Worm (Caenorhabditis elegans): Measurements from ENCODE around the gene C16D9.3.

C16D9.3 gene

ce11 chrV:8239928-8240327 is at the start of gene C16D9.3:
TSS of gene C16D9.3 (minus strand) at chrV:8240028.
- TF ChIP-seq pqm-1 (tag; optimal IDR thresholded peaks at IDR 0.05) = no peak
- TF ChIP-seq tbx-7 (tag; optimal IDR thresholded peaks at IDR 0.05) = no peak

- no peak for TF ChIP-seq ref-2 (tag; optimal IDR thresholded peaks at IDR 0.05)
- TF ChIP-seq ceh-48 (tag; optimal IDR thresholded peaks at IDR 0.05) = no peak
- no peak for TF ChIP-seq zip-5 (tag; optimal IDR thresholded peaks at IDR 0.05)
- no peak for TF ChIP-seq odd-2 (tag; optimal IDR thresholded peaks at IDR 0.05)
- TF ChIP-seq ttx-3 (tag; optimal IDR thresholded peaks at IDR 0.05) = no peak
- no peak for TF ChIP-seq che-1 (tag; optimal IDR thresholded peaks at IDR 0.05)
- TF ChIP-seq hlh-8 (tag; optimal IDR thresholded peaks at IDR 0.05) = no peak
- no peak for TF ChIP-seq hlh-15 (tag; optimal IDR thresholded peaks at IDR 0.05)
- no peak for TF ChIP-seq sdc-2 (tag; optimal IDR thresholded peaks at IDR 0.05)
- no peak for TF ChIP-seq ceh-34 (tag; optimal IDR thresholded peaks at IDR 0.05)
- no peak for TF ChIP-seq nhr-232 (tag; optimal IDR thresholded peaks at IDR 0.05)
- TF ChIP-seq fkh-6 (tag; optimal IDR thresholded peaks at IDR 0.05) = no peak
- TF ChIP-seq ceh-6 (GFP tag; optimal IDR thresholded peaks at IDR 0.05) = no peak
- no peak for TF ChIP-seq ahr-1 (tag; optimal IDR thresholded peaks at IDR 0.05)
Observed at ce11 chrV:8288125-8288806, 48.4 kb upstream of the C16D9.3 start.

- no peak for TF ChIP-seq mec-3 (tag; optimal IDR thresholded peaks at IDR 0.05; ENCODE audit: borderline replicate concordance)
- no peak for TF ChIP-seq ceh-19 (GFP tag; optimal IDR thresholded peaks at IDR 0.05)
- no peak for TF ChIP-seq elt-4 (tag; optimal IDR thresholded peaks at IDR 0.05)
- no peak for TF ChIP-seq ceh-30 (tag; optimal IDR thresholded peaks at IDR 0.05)
- TF ChIP-seq fax-1 (tag; optimal IDR thresholded peaks at IDR 0.05) = no peak
- no peak for TF ChIP-seq fkh-6 (tag; optimal IDR thresholded peaks at IDR 0.05)
- no peak for TF ChIP-seq ama-1 (optimal IDR thresholded peaks at IDR 0.05)
- TF ChIP-seq F13H6.1 (tag; optimal IDR thresholded peaks at IDR 0.05) = no peak
- no peak for TF ChIP-seq nhr-11 (tag; optimal IDR thresholded peaks at IDR 0.05)
- TF ChIP-seq ceh-48 (tag; optimal IDR thresholded peaks at IDR 0.05) = no peak
Observed at ce11 chrV:8285455-8285854, 45.6 kb upstream of the C16D9.3 start.

ce11 chrV:8284800-8285199 is 45.0 kb upstream of the C16D9.3 start, which contains the start of gene slc-17.5:
TSS of gene slc-17.5 (minus strand) at chrV:8284900.
- TF ChIP-seq pax-1 (tag; optimal IDR thresholded peaks at IDR 0.05) (no peak), F13H6.1 (tag; optimal IDR thresholded peaks at IDR 0.05) (no peak), unc-86 (tag; optimal IDR thresholded peaks at IDR 0.05) (no peak), lin-11 (tag; optimal IDR thresholded peaks at IDR 0.05) (no peak), tbx-7 (tag; optimal IDR thresholded peaks at IDR 0.05) (no peak), unc-55 (GFP tag; optimal IDR thresholded peaks at IDR 0.05) (no peak), K09A11.1 (tag; optimal IDR thresholded peaks at IDR 0.05; ENCODE audit: insufficient read depth) (no peak), hlh-30 (tag; optimal IDR thresholded peaks at IDR 0.05; ENCODE audit: insufficient read depth) (no peak), pha-4 (tag; optimal IDR thresholded peaks at IDR 0.05) (no peak), ref-2 (tag; optimal IDR thresholded peaks at IDR 0.05) (no peak), ahr-1 (tag; optimal IDR thresholded peaks at IDR 0.05) (no peak), hlh-6 (tag; optimal IDR thresholded peaks at IDR 0.05) (no peak), ets-4 (tag; optimal IDR thresholded peaks at IDR 0.05) (no peak), C08G9.2 (tag; optimal IDR thresholded peaks at IDR 0.05) (no peak), sox-2 (GFP tag; IDR thresholded peaks at IDR 0.05) (no peak), ceh-22 (tag; optimal IDR thresholded peaks at IDR 0.05) (no peak)

ce11 chrV:8282933-8283332 is 43.1 kb upstream of the C16D9.3 start:
- TF ChIP-seq sox-4 (tag; optimal IDR thresholded peaks at IDR 0.05) = no peak
- TF ChIP-seq ceh-19 (GFP tag; optimal IDR thresholded peaks at IDR 0.05) = no peak
- TF ChIP-seq lim-6 (tag; optimal IDR thresholded peaks at IDR 0.05) = no peak
- TF ChIP-seq ama-1 (optimal IDR thresholded peaks at IDR 0.05) = no peak
- TF ChIP-seq npax-4 (tag; optimal IDR thresholded peaks at IDR 0.05) = no peak
- TF ChIP-seq ceh-45 (GFP tag; IDR thresholded peaks at IDR 0.05) = no peak
- no peak for TF ChIP-seq fkh-10 (GFP tag; optimal IDR thresholded peaks at IDR 0.05)
- no peak for TF ChIP-seq K09A11.1 (tag; optimal IDR thresholded peaks at IDR 0.05; ENCODE audit: insufficient read depth)
- no peak for TF ChIP-seq pqm-1 (tag; optimal IDR thresholded peaks at IDR 0.05)
- TF ChIP-seq sox-2 (GFP tag; IDR thresholded peaks at IDR 0.05) = no peak
- TF ChIP-seq tbx-2 (tag; optimal IDR thresholded peaks at IDR 0.05) = no peak
- no peak for TF ChIP-seq ceh-22 (tag; optimal IDR thresholded peaks at IDR 0.05)
- no peak for TF ChIP-seq odd-2 (tag; optimal IDR thresholded peaks at IDR 0.05)
- TF ChIP-seq C38D4.7 (GFP tag; optimal IDR thresholded peaks at IDR 0.05) = no peak
- no peak for TF ChIP-seq elt-4 (tag; optimal IDR thresholded peaks at IDR 0.05)
- TF ChIP-seq pax-1 (tag; optimal IDR thresholded peaks at IDR 0.05) = no peak
- TF ChIP-seq gmeb-2 (tag; optimal IDR thresholded peaks at IDR 0.05) = no peak
- no peak for TF ChIP-seq hlh-8 (tag; optimal IDR thresholded peaks at IDR 0.05)
- no peak for TF ChIP-seq hlh-6 (tag; optimal IDR thresholded peaks at IDR 0.05)
- TF ChIP-seq hlh-15 (tag; optimal IDR thresholded peaks at IDR 0.05) = no peak

Measured in whole organism, late embryonic.